Worm (Caenorhabditis elegans) whole organism, L2 larva: ENCODE measurements around the gene sri-29.

Experiments used
- C34F6.9 ChIP-seq: fragments of 150-350 bp; optimal IDR thresholded peaks from 2 replicates; lab custom pipeline; 2014; ENCODE audit warnings: missing biosample characterization, missing genetic modification characterization
- F13H6.1 ChIP-seq: sonication (generic microtip); optimal IDR thresholded peaks from 2 replicates; lab custom pipeline; 2016; ENCODE audit warnings: missing genetic modification characterization, missing compliant biosample characterization
- R02D3.7 ChIP-seq: fragments of 150-350 bp; optimal IDR thresholded peaks from 2 replicates; lab custom pipeline; 2014; ENCODE audit warnings: missing biosample characterization, missing genetic modification characterization
- ZK546.5 ChIP-seq: sonication (generic microtip); optimal IDR thresholded peaks from 2 replicates; lab custom pipeline; 2017; ENCODE audit warnings: missing biosample characterization, missing genetic modification characterization
- alr-1 ChIP-seq: fragments of 150-350 bp; optimal IDR thresholded peaks from 2 replicates; lab custom pipeline; 2014; ENCODE audit warnings: missing biosample characterization, missing genetic modification characterization
- aly-2 ChIP-seq: fragments of 150-350 bp; optimal IDR thresholded peaks from 2 replicates; lab custom pipeline; 2014; ENCODE audit warnings: missing biosample characterization, missing genetic modification characterization
- ama-1 ChIP-seq: fragments of 150-350 bp; optimal IDR thresholded peaks from 2 replicates; lab custom pipeline; 2018; ENCODE audit warnings: inconsistent platforms
- blmp-1 ChIP-seq: sonication (generic microtip); optimal IDR thresholded peaks from 2 replicates; lab custom pipeline; 2017; ENCODE audit warnings: missing genetic modification characterization, mild to moderate bottlenecking, missing compliant biosample characterization, antibody characterized with exemption, moderate library complexity; ENCODE audit not compliant: insufficient read depth
- ceh-16 ChIP-seq: fragments of 150-350 bp; optimal IDR thresholded peaks from 2 replicates; lab custom pipeline; 2014; ENCODE audit warnings: missing biosample characterization, missing genetic modification characterization
- ceh-82 ChIP-seq: fragments of 150-350 bp; optimal IDR thresholded peaks from 2 replicates; lab custom pipeline; 2014; ENCODE audit warnings: missing biosample characterization, missing genetic modification characterization
- crh-2 ChIP-seq: sonication (generic microtip); optimal IDR thresholded peaks from 2 replicates; lab custom pipeline; 2017; ENCODE audit warnings: missing biosample characterization, missing genetic modification characterization
- dmd-4 ChIP-seq: sonication (generic microtip); optimal IDR thresholded peaks from 2 replicates; lab custom pipeline; 2017; ENCODE audit warnings: missing biosample characterization, missing genetic modification characterization
- egl-27 ChIP-seq: sonication (generic microtip); optimal IDR thresholded peaks from 3 replicates; lab custom pipeline; 2017; ENCODE audit warnings: missing biosample characterization, missing genetic modification reagents, missing genetic modification characterization
- elt-3 ChIP-seq: sonication (generic microtip); optimal IDR thresholded peaks from 2 replicates; lab custom pipeline; 2017; ENCODE audit warnings: missing biosample characterization, missing genetic modification characterization
- fos-1 ChIP-seq: fragments of 150-350 bp; optimal IDR thresholded peaks from 2 replicates; lab custom pipeline; 2014; ENCODE audit warnings: missing biosample characterization, missing genetic modification characterization
- gmeb-1 ChIP-seq: fragments of 150-350 bp; optimal IDR thresholded peaks from 2 replicates; lab custom pipeline; 2014; ENCODE audit warnings: missing biosample characterization, missing genetic modification characterization
- lin-11 ChIP-seq: fragments of 150-350 bp; sonication (generic microtip); optimal IDR thresholded peaks from 2 replicates; lab custom pipeline; 2014; ENCODE audit warnings: missing biosample characterization, missing genetic modification characterization, inconsistent platforms, mixed read lengths
- lin-13 ChIP-seq: fragments of 150-350 bp; optimal IDR thresholded peaks from 2 replicates; lab custom pipeline; 2014; ENCODE audit warnings: missing biosample characterization, missing genetic modification reagents, missing genetic modification characterization
- lsy-2 ChIP-seq, 2 experiments: fragments of 150-350 bp in 1 of 2; sonication (generic microtip) in 1 of 2; optimal IDR thresholded peaks; 2 replicates each; lab custom pipeline; 2014 to 2017; ENCODE audit warnings: missing biosample characterization in 2 of 2, missing genetic modification characterization in 2 of 2
- mab-5 ChIP-seq: fragments of 150-350 bp; optimal IDR thresholded peaks from 2 replicates; lab custom pipeline; 2014; ENCODE audit warnings: missing biosample characterization, missing genetic modification characterization
- mbf-1 ChIP-seq: sonication (generic microtip); optimal IDR thresholded peaks from 2 replicates; lab custom pipeline; 2017; ENCODE audit warnings: missing biosample characterization, missing genetic modification characterization
- mdl-1 ChIP-seq, 2 experiments: fragments of 150-350 bp in 1 of 2; sonication (generic microtip) in 1 of 2; optimal IDR thresholded peaks; 2 replicates each; lab custom pipeline; 2017; ENCODE audit warnings: missing biosample characterization in 2 of 2, missing genetic modification characterization in 2 of 2
- nhr-10 ChIP-seq: sonication (generic microtip); optimal IDR thresholded peaks from 2 replicates; lab custom pipeline; 2017; ENCODE audit warnings: missing biosample characterization, missing genetic modification characterization
- nhr-11 ChIP-seq: fragments of 150-350 bp; optimal IDR thresholded peaks from 2 replicates; lab custom pipeline; 2014; ENCODE audit warnings: missing biosample characterization, missing genetic modification characterization
- nhr-12 ChIP-seq: fragments of 150-350 bp; optimal IDR thresholded peaks from 2 replicates; lab custom pipeline; 2014; ENCODE audit warnings: missing biosample characterization, missing genetic modification characterization
- nhr-129 ChIP-seq: fragments of 150-350 bp; optimal IDR thresholded peaks from 2 replicates; lab custom pipeline; 2014; ENCODE audit warnings: missing biosample characterization, missing genetic modification characterization
- nhr-21 ChIP-seq: fragments of 150-350 bp; optimal IDR thresholded peaks from 2 replicates; lab custom pipeline; 2014; ENCODE audit warnings: missing biosample characterization, missing genetic modification characterization
- nhr-237 ChIP-seq: fragments of 150-350 bp; optimal IDR thresholded peaks from 2 replicates; lab custom pipeline; 2014; ENCODE audit warnings: missing biosample characterization, missing genetic modification characterization
- nhr-25 ChIP-seq: fragments of 150-350 bp; sonication (generic microtip); optimal IDR thresholded peaks from 3 replicates; lab custom pipeline; 2014; ENCODE audit warnings: missing biosample characterization, missing genetic modification characterization
- nhr-6 ChIP-seq: fragments of 150-350 bp; optimal IDR thresholded peaks from 2 replicates; lab custom pipeline; 2014; ENCODE audit warnings: missing biosample characterization, missing genetic modification characterization
- nhr-77 ChIP-seq: fragments of 150-350 bp; optimal IDR thresholded peaks from 2 replicates; lab custom pipeline; 2014; ENCODE audit warnings: missing biosample characterization, missing genetic modification characterization
- sem-4 ChIP-seq: fragments of 150-350 bp; optimal IDR thresholded peaks from 2 replicates; lab custom pipeline; 2014; ENCODE audit warnings: missing biosample characterization, missing genetic modification reagents, missing genetic modification characterization
- skn-1 ChIP-seq: sonication (generic microtip); optimal IDR thresholded peaks from 2 replicates; lab custom pipeline; 2017; ENCODE audit warnings: missing biosample characterization, missing genetic modification characterization
- sma-3 ChIP-seq: sonication (generic microtip); optimal IDR thresholded peaks from 2 replicates; lab custom pipeline; 2016; ENCODE audit warnings: missing genetic modification reagents, missing genetic modification characterization, missing compliant biosample characterization
- sma-9 ChIP-seq, 2 experiments: fragments of 150-350 bp in 1 of 2; sonication (generic microtip) in 1 of 2; optimal IDR thresholded peaks; 2 replicates each; lab custom pipeline; 2014 to 2016; ENCODE audit warnings: missing genetic modification characterization in 2 of 2, mild to moderate bottlenecking in 1 of 2, missing biosample characterization in 1 of 2, missing compliant biosample characterization in 1 of 2, missing genetic modification reagents in 1 of 2, moderate library complexity in 1 of 2
- snpc-4 ChIP-seq: fragments of 150-350 bp; optimal IDR thresholded peaks from 2 replicates; lab custom pipeline; 2014; ENCODE audit warnings: missing biosample characterization, missing genetic modification characterization
- unc-39 ChIP-seq: fragments of 150-350 bp; optimal IDR thresholded peaks from 2 replicates; lab custom pipeline; 2014; ENCODE audit warnings: missing biosample characterization, missing genetic modification characterization
- zag-1 ChIP-seq: fragments of 150-350 bp; optimal IDR thresholded peaks from 2 replicates; lab custom pipeline; 2014; ENCODE audit warnings: missing biosample characterization, missing genetic modification characterization
- ztf-11 ChIP-seq: sonication (generic microtip); optimal IDR thresholded peaks from 2 replicates; lab custom pipeline; 2017; ENCODE audit warnings: missing biosample characterization, missing genetic modification characterization
- ztf-4 ChIP-seq: fragments of 150-350 bp; optimal IDR thresholded peaks from 2 replicates; lab custom pipeline; 2014; ENCODE audit warnings: missing biosample characterization, missing genetic modification characterization

Gene sri-29

ce11 chrII:3061605-3062004, 17.5 kb downstream of the sri-29 start:
- TF ChIP-seq nhr-6 (no peak), zag-1 (tag; lab: Kevin White, UChicago) (no peak), F13H6.1 (tag; lab: Kevin White, UChicago) (no peak), nhr-129 (no peak), R02D3.7 (tag; lab: Kevin White, UChicago) (no peak), ZK546.5 (tag; lab: Kevin White, UChicago) (no peak), nhr-77 (no peak), lin-11 (tag; lab: Kevin White, UChicago) (no peak), skn-1 (tag; lab: Kevin White, UChicago) (no peak), egl-27 (no peak), nhr-21 (tag; lab: Kevin White, UChicago) (no peak), sma-9 (GFP tag; optimal IDR thresholded peaks at IDR 0.05; lab: Kevin White, UChicago) (no peak), sma-9 (tag; optimal IDR thresholded peaks at IDR 0.05; lab: Kevin White, UChicago) (no peak), fos-1 (tag; lab: Kevin White, UChicago) (no peak), nhr-10 (tag; lab: Kevin White, UChicago) (no peak)

ce11 chrII:3062222-3062621, 18.1 kb downstream of the sri-29 start:
- TF ChIP-seq lsy-2 (tag; optimal IDR thresholded peaks at IDR 0.05; lab: Kevin White, UChicago): peak in 1 of 2 experiments; percentile 42
- no peak for TF ChIP-seq nhr-11 (tag; lab: Kevin White, UChicago)
- TF ChIP-seq egl-27: no peak
- no peak for TF ChIP-seq ama-1 (lab: Kevin White, UChicago)
- TF ChIP-seq crh-2 (tag; lab: Kevin White, UChicago): peak; percentile 71
- TF ChIP-seq ztf-11: no peak
- no peak for TF ChIP-seq lin-11 (tag; lab: Kevin White, UChicago)
- no peak for TF ChIP-seq nhr-237
- peak; percentile 8 for TF ChIP-seq fos-1 (tag; lab: Kevin White, UChicago)
- no peak for TF ChIP-seq nhr-25 (tag; lab: Kevin White, UChicago)
- TF ChIP-seq ztf-4 (tag; lab: Kevin White, UChicago): no peak
- TF ChIP-seq mbf-1 (tag; lab: Kevin White, UChicago): no peak
- TF ChIP-seq zag-1 (tag; lab: Kevin White, UChicago): no peak
- peak; percentile 3 for TF ChIP-seq gmeb-1 (tag; lab: Kevin White, UChicago)
- no peak for TF ChIP-seq ZK546.5 (tag; lab: Kevin White, UChicago)
- TF ChIP-seq aly-2 (tag; lab: Kevin White, UChicago): no peak
- no peak for TF ChIP-seq unc-39 (tag; lab: Kevin White, UChicago)
- TF ChIP-seq sma-9 (GFP tag; optimal IDR thresholded peaks at IDR 0.05; lab: Kevin White, UChicago): no peak
- no peak for TF ChIP-seq sma-9 (tag; optimal IDR thresholded peaks at IDR 0.05; lab: Kevin White, UChicago)
- no peak for TF ChIP-seq sem-4
- no peak for TF ChIP-seq nhr-129
- TF ChIP-seq sma-3 (GFP tag; lab: Kevin White, UChicago): peak; percentile 45
- no peak for TF ChIP-seq dmd-4 (tag; lab: Kevin White, UChicago)
- TF ChIP-seq blmp-1 (tag; lab: Kevin White, UChicago): no peak

- no peak for TF ChIP-seq R02D3.7 (tag; lab: Kevin White, UChicago)
- TF ChIP-seq lin-13 (GFP tag; lab: Kevin White, UChicago): no peak
- TF ChIP-seq F13H6.1 (tag; lab: Kevin White, UChicago): no peak
- no peak for TF ChIP-seq nhr-12
- no peak for TF ChIP-seq mab-5 (tag; lab: Kevin White, UChicago)
- TF ChIP-seq C34F6.9 (tag; lab: Kevin White, UChicago): no peak
- no peak for TF ChIP-seq alr-1 (tag; lab: Kevin White, UChicago)
- TF ChIP-seq ceh-16: no peak
- no peak for TF ChIP-seq aly-2 (tag; lab: Kevin White, UChicago)
- no peak for TF ChIP-seq sem-4
- TF ChIP-seq ceh-82 (tag; lab: Kevin White, UChicago): no peak
- TF ChIP-seq, all 48 proteins: peak for 0
These were observed 18.8 kb downstream of the sri-29 start for ce11 chrII:3062876-3063275.

ce11 chrII:3063366-3063765, 19.2 kb downstream of the sri-29 start:
- TF ChIP-seq aly-2 (tag; lab: Kevin White, UChicago) (no peak), unc-39 (tag; lab: Kevin White, UChicago) (no peak), nhr-77 (no peak), dmd-4 (tag; lab: Kevin White, UChicago) (no peak), ama-1 (lab: Kevin White, UChicago) (no peak), mdl-1 (tag; optimal IDR thresholded peaks at IDR 0.05; lab: Kevin White, UChicago) (no peak), nhr-25 (tag; lab: Kevin White, UChicago) (no peak), snpc-4 (tag; lab: Kevin White, UChicago) (no peak), sem-4 (no peak), elt-3 (tag; lab: Kevin White, UChicago) (no peak), lin-13 (GFP tag; lab: Kevin White, UChicago) (no peak), nhr-10 (tag; lab: Kevin White, UChicago) (no peak), sma-9 (GFP tag; optimal IDR thresholded peaks at IDR 0.05; lab: Kevin White, UChicago) (no peak), sma-9 (tag; optimal IDR thresholded peaks at IDR 0.05; lab: Kevin White, UChicago) (no peak), gmeb-1 (tag; lab: Kevin White, UChicago) (no peak)
